Fruit fly (Drosophila melanogaster) whole organism, embryonic: ENCODE data around the gene CG15040.

Source experiments
- C15 ChIP-seq: fragments of 200-800 bp; sonication (Bioruptor generic); IDR thresholded peaks from 3 replicates; pipeline ENCODE4 v1.3.6; 2022; ENCODE audit warnings: missing biosample characterization, missing genetic modification characterization
- CG10147 ChIP-seq: fragments of 200-800 bp; sonication (Bioruptor generic); optimal IDR thresholded peaks from 2 replicates; lab custom pipeline; 2019; ENCODE audit warnings: missing biosample characterization, mild to moderate bottlenecking, missing genetic modification characterization, moderate library complexity
- CG13123 ChIP-seq: fragments of 200-800 bp; sonication (Bioruptor generic); optimal IDR thresholded peaks from 2 replicates; lab custom pipeline; 2016; ENCODE audit warnings: missing biosample characterization, missing genetic modification characterization
- CG14014 ChIP-seq: fragments of 200-800 bp; sonication (Bioruptor generic); IDR thresholded peaks from 2 replicates; pipeline ENCODE4 v1.3.6; 2022; ENCODE audit warnings: missing biosample characterization, missing genetic modification characterization
- CG14860 ChIP-seq: fragments of 200-800 bp; sonication (Bioruptor generic); IDR thresholded peaks from 3 replicates; pipeline ENCODE4 v1.3.6; 2022; ENCODE audit warnings: missing biosample characterization, missing genetic modification characterization; ENCODE audit not compliant: partially characterized antibody
- CG15269 ChIP-seq: fragments of 200-800 bp; sonication (Bioruptor generic); optimal IDR thresholded peaks from 2 replicates; lab custom pipeline; 2018; ENCODE audit warnings: missing biosample characterization, mild to moderate bottlenecking, missing genetic modification characterization, moderate library complexity
- CG16813 ChIP-seq: fragments of 200-800 bp; sonication (Bioruptor generic); IDR thresholded peaks from 3 replicates; pipeline ENCODE4 v1.3.6; 2022; ENCODE audit warnings: missing biosample characterization, missing genetic modification characterization; ENCODE audit not compliant: partially characterized antibody
- CG1832 ChIP-seq: fragments of 200-800 bp; sonication (Bioruptor generic); optimal IDR thresholded peaks from 2 replicates; lab custom pipeline; 2017; ENCODE audit warnings: missing biosample characterization, mild to moderate bottlenecking, missing genetic modification characterization, inconsistent platforms
- CG2120 ChIP-seq: fragments of 200-800 bp; sonication (Bioruptor generic); optimal IDR thresholded peaks from 3 replicates; lab custom pipeline; 2016; ENCODE audit warnings: missing biosample characterization, missing genetic modification characterization
- CG2875 ChIP-seq: fragments of 200-800 bp; sonication (Bioruptor generic); optimal IDR thresholded peaks from 2 replicates; lab custom pipeline; 2017; ENCODE audit warnings: missing biosample characterization, mild to moderate bottlenecking, missing genetic modification characterization, missing genetic modification reagents
- CG31441 ChIP-seq: fragments of 200-800 bp; sonication (Bioruptor generic); IDR thresholded peaks from 2 replicates; pipeline ENCODE4 v1.3.6; 2022; ENCODE audit warnings: missing biosample characterization, missing genetic modification characterization
- CG3726 ChIP-seq: fragments of 200-800 bp; sonication (Bioruptor generic); IDR thresholded peaks from 3 replicates; pipeline ENCODE4, ENCODE4 v1.3.6; 2022; ENCODE audit warnings: missing biosample characterization, missing genetic modification characterization
- CG3995 ChIP-seq: fragments of 200-800 bp; sonication (Bioruptor generic); optimal IDR thresholded peaks from 3 replicates; lab custom pipeline; 2016; ENCODE audit warnings: missing biosample characterization, missing genetic modification characterization
- CG4328 ChIP-seq: fragments of 200-800 bp; sonication (Bioruptor generic); optimal IDR thresholded peaks from 3 replicates; lab custom pipeline; 2017; ENCODE audit warnings: missing biosample characterization, missing genetic modification reagents, missing genetic modification characterization
- CG5180 ChIP-seq: fragments of 200-800 bp; sonication (Bioruptor generic); optimal IDR thresholded peaks from 3 replicates; lab custom pipeline; 2017; ENCODE audit warnings: missing biosample characterization, missing genetic modification characterization, mild to moderate bottlenecking, moderate library complexity, missing genetic modification reagents
- CG5953 ChIP-seq: fragments of 200-800 bp; sonication (Bioruptor generic); IDR thresholded peaks from 2 replicates; pipeline ENCODE4 v1.3.6; 2022; ENCODE audit warnings: missing biosample characterization, missing genetic modification characterization
- CG6689 ChIP-seq: fragments of 200-800 bp; sonication (Bioruptor generic); IDR thresholded peaks from 2 replicates; pipeline ENCODE4 v1.3.6; 2022; ENCODE audit warnings: missing biosample characterization, missing genetic modification characterization
- CG6791 ChIP-seq: fragments of 200-800 bp; sonication (Bioruptor generic); IDR thresholded peaks from 3 replicates; pipeline ENCODE4 v1.3.6; 2022; ENCODE audit warnings: missing biosample characterization, missing genetic modification characterization; ENCODE audit not compliant: partially characterized antibody
- CG6854 ChIP-seq: fragments of 200-800 bp; sonication (Bioruptor generic); optimal IDR thresholded peaks from 3 replicates; lab custom pipeline; 2017; ENCODE audit warnings: missing biosample characterization, mild to moderate bottlenecking, missing genetic modification characterization
- CG8290 ChIP-seq, 3 experiments: fragments of 200-800 bp; sonication (Bioruptor generic); optimal IDR thresholded peaks; 2 replicates each; lab custom pipeline; 2016 to 2019; ENCODE audit warnings: missing biosample characterization in 3 of 3, missing genetic modification characterization in 3 of 3, mild to moderate bottlenecking in 2 of 3, moderate library complexity in 1 of 3
- CG8478 ChIP-seq: fragments of >200 bp; optimal IDR thresholded peaks from 2 replicates; lab custom pipeline; 2018
- CG9437 ChIP-seq: fragments of 200-800 bp; sonication (Bioruptor generic); optimal IDR thresholded peaks from 2 replicates; lab custom pipeline; 2018; ENCODE audit warnings: missing biosample characterization, mild to moderate bottlenecking, missing genetic modification characterization
- Dip3 ChIP-seq: fragments of 200-800 bp; sonication (Bioruptor generic); optimal IDR thresholded peaks from 3 replicates; lab custom pipeline; 2016; ENCODE audit warnings: missing biosample characterization, missing genetic modification characterization
- Dref ChIP-seq: fragments of 200-800 bp; sonication (Bioruptor generic); IDR thresholded peaks from 2 replicates; pipeline ENCODE4 v1.3.6; 2022; ENCODE audit warnings: missing biosample characterization, missing genetic modification characterization
- Fer1 ChIP-seq: fragments of 200-800 bp; sonication (Bioruptor generic); optimal IDR thresholded peaks from 2 replicates; lab custom pipeline; 2017; ENCODE audit warnings: missing biosample characterization, mild to moderate bottlenecking, missing genetic modification characterization
- Fer2 ChIP-seq: fragments of 200-800 bp; sonication (Bioruptor generic); optimal IDR thresholded peaks from 2 replicates; lab custom pipeline; 2018; ENCODE audit warnings: missing biosample characterization, mild to moderate bottlenecking, missing genetic modification characterization, moderate library complexity
- Hey ChIP-seq: fragments of 200-800 bp; sonication (Bioruptor generic); optimal IDR thresholded peaks from 3 replicates; lab custom pipeline; 2018; ENCODE audit warnings: missing biosample characterization, mild to moderate bottlenecking, missing genetic modification characterization
- Hr78 ChIP-seq, 2 experiments: fragments of 200-800 bp in 1 of 2; fragments of >200 bp in 1 of 2; sonication (Bioruptor generic) in 1 of 2; optimal IDR thresholded peaks; 2 replicates each; lab custom pipeline; 2017 to 2019; ENCODE audit warnings: missing biosample characterization in 2 of 2, missing genetic modification characterization in 2 of 2, mild to moderate bottlenecking in 1 of 2, moderate library complexity in 1 of 2
- Max ChIP-seq: fragments of 200-800 bp; sonication (Bioruptor generic); optimal IDR thresholded peaks from 2 replicates; lab custom pipeline; 2016; ENCODE audit warnings: missing biosample characterization, mild to moderate bottlenecking, missing genetic modification characterization
- Med ChIP-seq: fragments of 200-800 bp; sonication (Bioruptor generic); peaks from one replicate; lab custom pipeline; 2016; ENCODE audit warnings: missing biosample characterization, missing genetic modification characterization, mild to moderate bottlenecking, inconsistent platforms, moderate library complexity
- NK7.1 ChIP-seq: fragments of 200-800 bp; sonication (Bioruptor generic); optimal IDR thresholded peaks from 3 replicates; lab custom pipeline; 2016; ENCODE audit warnings: missing biosample characterization, missing genetic modification characterization
- Stat92E ChIP-seq, 3 experiments: fragments of >200 bp in 2 of 3; fragments of 200-800 bp in 1 of 3; sonication (Bioruptor generic) in 1 of 3; optimal IDR thresholded peaks; 2 replicates each; lab custom pipeline; 2017 to 2019; ENCODE audit warnings: missing biosample characterization in 3 of 3, missing genetic modification characterization in 3 of 3, mild to moderate bottlenecking in 1 of 3, moderate library complexity in 1 of 3
- Tbp ChIP-seq: fragments of >200 bp; optimal IDR thresholded peaks from 2 replicates; lab custom pipeline; 2018; ENCODE audit warnings: missing biosample characterization, missing genetic modification characterization
- bbx ChIP-seq: fragments of 200-800 bp; sonication (Bioruptor generic); IDR thresholded peaks from 2 replicates; pipeline ENCODE4 v1.3.6; 2022; ENCODE audit warnings: missing biosample characterization, missing genetic modification characterization; ENCODE audit not compliant: partially characterized antibody
- bowl ChIP-seq: fragments of 200-800 bp; sonication (Bioruptor generic); IDR thresholded peaks from 2 replicates; pipeline ENCODE4 v1.3.6; 2022; ENCODE audit warnings: missing biosample characterization, missing genetic modification characterization
- croc ChIP-seq: fragments of 200-800 bp; sonication (Bioruptor generic); conservative IDR thresholded peaks from 3 replicates; pipeline ENCODE4 v1.3.6; 2022; ENCODE audit warnings: missing biosample characterization, missing genetic modification characterization
- dm ChIP-seq: fragments of 200-800 bp; sonication (Bioruptor generic); optimal IDR thresholded peaks from 3 replicates; lab custom pipeline; 2016; ENCODE audit warnings: missing biosample characterization, missing genetic modification characterization
- en ChIP-seq: fragments of 200-800 bp; sonication (Bioruptor generic); optimal IDR thresholded peaks from 2 replicates; lab custom pipeline; 2016; ENCODE audit warnings: missing biosample characterization, missing genetic modification characterization
- fd64A ChIP-seq: fragments of 200-800 bp; sonication (Bioruptor generic); optimal IDR thresholded peaks from 3 replicates; lab custom pipeline; 2018; ENCODE audit warnings: missing biosample characterization, mild to moderate bottlenecking, missing genetic modification characterization
- gce ChIP-seq: fragments of 200-800 bp; sonication (Bioruptor generic); IDR thresholded peaks from 3 replicates; pipeline ENCODE4 v1.3.6; 2022; ENCODE audit warnings: missing biosample characterization, missing genetic modification characterization
- gem ChIP-seq: fragments of 200-800 bp; sonication (Bioruptor generic); optimal IDR thresholded peaks from 2 replicates; lab custom pipeline; 2019; ENCODE audit warnings: missing biosample characterization, mild to moderate bottlenecking, missing genetic modification characterization, moderate library complexity
- inv ChIP-seq: fragments of 200-800 bp; sonication (Bioruptor generic); IDR thresholded peaks from 2 replicates; pipeline ENCODE4 v1.3.6; 2022; ENCODE audit warnings: missing biosample characterization, missing genetic modification characterization; ENCODE audit not compliant: partially characterized antibody
- lilli ChIP-seq: fragments of 200-800 bp; sonication (Bioruptor generic); optimal IDR thresholded peaks from 3 replicates; lab custom pipeline; 2016; ENCODE audit warnings: missing biosample characterization, missing genetic modification characterization
- lmd ChIP-seq: fragments of 200-800 bp; sonication (Bioruptor generic); IDR thresholded peaks from 2 replicates; pipeline ENCODE4 v1.3.6; 2022; ENCODE audit warnings: missing biosample characterization, missing genetic modification characterization
- lola ChIP-seq, 3 experiments: fragments of >200 bp in 2 of 3; fragments of 200-800 bp in 1 of 3; sonication (Bioruptor generic) in 1 of 3; optimal IDR thresholded peaks; 2 replicates each; lab custom pipeline; 2017 to 2019; ENCODE audit warnings: missing biosample characterization in 3 of 3, missing genetic modification characterization in 3 of 3, mild to moderate bottlenecking in 1 of 3, moderate library complexity in 1 of 3
- oc ChIP-seq: fragments of 200-800 bp; sonication (Bioruptor generic); optimal IDR thresholded peaks from 2 replicates; lab custom pipeline; 2018; ENCODE audit warnings: missing biosample characterization, mild to moderate bottlenecking, missing genetic modification characterization, moderate library complexity
- pb ChIP-seq: fragments of 200-800 bp; sonication (Bioruptor generic); optimal IDR thresholded peaks from 3 replicates; lab custom pipeline; 2016; ENCODE audit warnings: missing biosample characterization, missing genetic modification characterization
- ranshi ChIP-seq: fragments of 200-800 bp; sonication (Bioruptor generic); IDR thresholded peaks from 2 replicates; pipeline ENCODE4 v1.3.6; 2022; ENCODE audit warnings: missing biosample characterization, missing genetic modification characterization
- repo ChIP-seq: fragments of 200-800 bp; sonication (Bioruptor generic); optimal IDR thresholded peaks from 2 replicates; lab custom pipeline; 2016; ENCODE audit warnings: missing biosample characterization, missing genetic modification characterization
- trh ChIP-seq: fragments of 200-800 bp; sonication (Bioruptor generic); optimal IDR thresholded peaks from 2 replicates; lab custom pipeline; 2016; ENCODE audit warnings: missing biosample characterization, missing genetic modification characterization
- wor ChIP-seq: fragments of 200-800 bp; sonication (Bioruptor generic); IDR thresholded peaks from 2 replicates; pipeline ENCODE4 v1.3.6; 2022; ENCODE audit warnings: missing biosample characterization, missing genetic modification characterization

Gene CG15040

dm6 chrX:18634716-18635115, 17.3 kb upstream of the CG15040 start, which contains the start of gene wgn (continued):
- no peak for TF ChIP-seq CG13123 (GFP tag; lab: Kevin White, UChicago)
- TF ChIP-seq C15, result no peak
- TF ChIP-seq lola (GFP tag; optimal IDR thresholded peaks at IDR 0.05; lab: Kevin White, UChicago), result no peak
- TF ChIP-seq oc (tag; lab: Kevin White, UChicago), result no peak
- no peak for TF ChIP-seq CG5180 (GFP tag; lab: Kevin White, UChicago)
- TF ChIP-seq CG5953, result no peak
- TF ChIP-seq Fer1 (GFP tag; lab: Kevin White, UChicago), result no peak
- no peak for TF ChIP-seq Dip3 (GFP tag; lab: Kevin White, UChicago)
- no peak for TF ChIP-seq trh (GFP tag; lab: Kevin White, UChicago)
- TF ChIP-seq CG6689, result no peak
- TF ChIP-seq CG6791, result peak; percentile 69
- TF ChIP-seq CG6854 (GFP tag; lab: Kevin White, UChicago), result no peak
- TF ChIP-seq Fer2, result no peak
- no peak for TF ChIP-seq wor
- no peak for TF ChIP-seq CG14014 (GFP tag; lab: Robert Waterston, UW)
- TF ChIP-seq NK7.1 (GFP tag; lab: Kevin White, UChicago), result no peak
- no peak for TF ChIP-seq lmd (GFP tag; lab: Robert Waterston, UW)
- TF ChIP-seq Hey, result no peak
- no peak for TF ChIP-seq lilli
- peak; percentile 77 for TF ChIP-seq Med (GFP tag; lab: Kevin White, UChicago)
- no peak for TF ChIP-seq pb (GFP tag; lab: Kevin White, UChicago)
- peak; percentile 54 for TF ChIP-seq CG14860 (GFP tag; lab: Robert Waterston, UW)
- no peak for TF ChIP-seq dm (GFP tag; lab: Kevin White, UChicago)
- no peak; the same call in 2 of the 3 replicates for TF ChIP-seq gce (GFP tag; lab: Robert Waterston, UW)
- TF ChIP-seq CG31441 (GFP tag; lab: Robert Waterston, UW), result no peak
- TF ChIP-seq CG2120, result no peak
- no peak for TF ChIP-seq CG10147 (GFP tag; lab: Kevin White, UChicago)
- TF ChIP-seq CG4328 (GFP tag; lab: Kevin White, UChicago), result no peak
- TF ChIP-seq Max (GFP tag; lab: Kevin White, UChicago), result no peak
- no peak for TF ChIP-seq Tbp
- peak; percentile 43; the same call in 1 of the 2 replicates for TF ChIP-seq inv (GFP tag; lab: Robert Waterston, UW)
- TF ChIP-seq CG3995 (GFP tag; lab: Kevin White, UChicago), result no peak
- TF ChIP-seq CG8478, result no peak
- no peak for TF ChIP-seq bowl (GFP tag; lab: Robert Waterston, UW)
- no peak for TF ChIP-seq croc (GFP tag; lab: Robert Waterston, UW)
- TF ChIP-seq Dref (GFP tag; lab: Robert Waterston, UW), result no peak
- TF ChIP-seq gem (tag; lab: Kevin White, UChicago), result no peak
- TF ChIP-seq Hr78 (GFP tag; optimal IDR thresholded peaks at IDR 0.05; lab: Kevin White, UChicago), result no peak
- no peak for TF ChIP-seq CG3726 (GFP tag; lab: Robert Waterston, UW)
- no peak for TF ChIP-seq repo (GFP tag; lab: Kevin White, UChicago)
- TF ChIP-seq CG16813 (GFP tag; lab: Robert Waterston, UW), result peak; percentile 77
- TF ChIP-seq CG15269 (tag; lab: Kevin White, UChicago), result no peak
- peak; percentile 92 for TF ChIP-seq bbx (GFP tag; lab: Robert Waterston, UW)
- TF ChIP-seq fd64A (GFP tag; lab: Kevin White, UChicago), result no peak
- no peak for TF ChIP-seq ranshi (GFP tag; lab: Robert Waterston, UW)
- TF ChIP-seq CG1832 (GFP tag; lab: Kevin White, UChicago), result no peak
- TF ChIP-seq en, result no peak
- no peak for TF ChIP-seq CG8290 (GFP tag; optimal IDR thresholded peaks at IDR 0.05; lab: Kevin White, UChicago)
- peak in 1 of 2 experiments; percentile 41 for TF ChIP-seq CG8290 (tag; optimal IDR thresholded peaks at IDR 0.05; lab: Kevin White, UChicago)
- no peak for TF ChIP-seq Stat92E (GFP tag; optimal IDR thresholded peaks at IDR 0.05; lab: Kevin White, UChicago)
- no peak for TF ChIP-seq CG9437
- no peak for TF ChIP-seq CG2875 (GFP tag; lab: Kevin White, UChicago)
